Worm (Caenorhabditis elegans) whole organism, L3 larva: ENCODE measurements around the gene T07E3.4.

ENCODE experiments used
- R02D3.7 ChIP-seq: fragments of 150-350 bp; optimal IDR thresholded peaks from 2 replicates; lab custom pipeline; 2014; ENCODE audit warnings: missing biosample characterization, missing genetic modification characterization
- aly-2 ChIP-seq: fragments of 150-350 bp; optimal IDR thresholded peaks from 2 replicates; lab custom pipeline; 2014; ENCODE audit warnings: missing biosample characterization, missing genetic modification characterization
- ama-1 ChIP-seq: fragments of 150-350 bp; optimal IDR thresholded peaks from 2 replicates; lab custom pipeline; 2018
- ceh-28 ChIP-seq: fragments of 150-350 bp; optimal IDR thresholded peaks from 2 replicates; lab custom pipeline; 2014; ENCODE audit warnings: missing biosample characterization, missing genetic modification reagents, missing genetic modification characterization
- ceh-9 ChIP-seq: sonication (generic microtip); optimal IDR thresholded peaks from 2 replicates; lab custom pipeline; 2018; ENCODE audit warnings: missing biosample characterization, missing genetic modification characterization
- egl-27 ChIP-seq: sonication (generic microtip); optimal IDR thresholded peaks from 4 replicates; lab custom pipeline; 2017; ENCODE audit warnings: missing biosample characterization, missing genetic modification reagents, missing genetic modification characterization
- egl-5 ChIP-seq: fragments of 150-350 bp; optimal IDR thresholded peaks from 2 replicates; lab custom pipeline; 2017; ENCODE audit warnings: missing biosample characterization, missing genetic modification reagents, missing genetic modification characterization, inconsistent platforms
- elt-1 ChIP-seq: fragments of 150-350 bp; optimal IDR thresholded peaks from 2 replicates; lab custom pipeline; 2014; ENCODE audit warnings: missing biosample characterization, missing genetic modification characterization
- elt-2 ChIP-seq: sonication (generic microtip); optimal IDR thresholded peaks from 2 replicates; lab custom pipeline; 2016; ENCODE audit warnings: missing genetic modification reagents, mild to moderate bottlenecking, missing genetic modification characterization, missing compliant biosample characterization
- elt-3 ChIP-seq, 3 experiments: fragments of 150-350 bp in 1 of 3; sonication (generic microtip) in 2 of 3; optimal IDR thresholded peaks; 2 replicates in 2 of 3; 4 replicates in 1 of 3; lab custom pipeline; 2014 to 2017; ENCODE audit warnings: missing biosample characterization in 3 of 3, missing genetic modification characterization in 3 of 3
- eor-1 ChIP-seq, 2 experiments: fragments of 150-350 bp; optimal IDR thresholded peaks; 2 replicates each; lab custom pipeline; 2014 to 2018; ENCODE audit warnings: missing biosample characterization in 2 of 2, missing genetic modification characterization in 2 of 2
- fkh-10 ChIP-seq: sonication (generic microtip); optimal IDR thresholded peaks from 2 replicates; lab custom pipeline; 2017; ENCODE audit warnings: missing biosample characterization, missing genetic modification reagents, missing genetic modification characterization
- hmg-11 ChIP-seq: sonication (generic microtip); optimal IDR thresholded peaks from 2 replicates; lab custom pipeline; 2016; ENCODE audit warnings: missing genetic modification characterization, missing compliant biosample characterization
- lin-15B ChIP-seq: fragments of 150-350 bp; optimal IDR thresholded peaks from 2 replicates; lab custom pipeline; 2014; ENCODE audit warnings: missing biosample characterization, missing genetic modification characterization
- lin-39 ChIP-seq: fragments of 150-350 bp; optimal IDR thresholded peaks from 2 replicates; lab custom pipeline; 2018; ENCODE audit warnings: missing biosample characterization, missing genetic modification reagents, missing genetic modification characterization
- mdl-1 ChIP-seq: fragments of 150-350 bp; optimal IDR thresholded peaks from 2 replicates; lab custom pipeline; 2014; ENCODE audit warnings: missing biosample characterization, missing genetic modification characterization
- mml-1 ChIP-seq: fragments of 150-350 bp; sonication (generic microtip); optimal IDR thresholded peaks from 3 replicates; lab custom pipeline; 2014; ENCODE audit warnings: missing biosample characterization, missing genetic modification characterization
- nfya-1 ChIP-seq: sonication (generic microtip); optimal IDR thresholded peaks from 2 replicates; lab custom pipeline; 2017; ENCODE audit warnings: missing genetic modification characterization, mild to moderate bottlenecking, missing compliant biosample characterization, antibody characterized with exemption, moderate library complexity; ENCODE audit not compliant: insufficient read depth
- nhr-11 ChIP-seq: fragments of 150-350 bp; optimal IDR thresholded peaks from 2 replicates; lab custom pipeline; 2014; ENCODE audit warnings: missing biosample characterization, missing genetic modification characterization
- nhr-12 ChIP-seq: fragments of 150-350 bp; optimal IDR thresholded peaks from 2 replicates; lab custom pipeline; 2014; ENCODE audit warnings: missing biosample characterization, missing genetic modification characterization
- nhr-23 ChIP-seq: fragments of 150-350 bp; optimal IDR thresholded peaks from 2 replicates; lab custom pipeline; 2014; ENCODE audit warnings: missing biosample characterization, missing genetic modification reagents, missing genetic modification characterization
- nhr-25 ChIP-seq: sonication (generic microtip); optimal IDR thresholded peaks from 2 replicates; lab custom pipeline; 2017; ENCODE audit warnings: missing biosample characterization, missing genetic modification characterization
- nhr-28 ChIP-seq: fragments of 150-350 bp; optimal IDR thresholded peaks from 2 replicates; lab custom pipeline; 2014; ENCODE audit warnings: missing biosample characterization, missing genetic modification characterization
- nhr-43 ChIP-seq: sonication (generic microtip); optimal IDR thresholded peaks from 2 replicates; lab custom pipeline; 2016; ENCODE audit warnings: mild to moderate bottlenecking, missing genetic modification characterization, missing compliant biosample characterization; ENCODE audit not compliant: poor library complexity, severe bottlenecking
- nhr-67 ChIP-seq: fragments of 150-350 bp; optimal IDR thresholded peaks from 2 replicates; lab custom pipeline; 2014; ENCODE audit warnings: missing biosample characterization, missing genetic modification characterization
- pha-4 ChIP-seq: fragments of 150-350 bp; optimal IDR thresholded peaks from 2 replicates; lab custom pipeline; 2014; ENCODE audit warnings: missing biosample characterization, missing genetic modification reagents, missing genetic modification characterization
- pqm-1 ChIP-seq: fragments of 150-350 bp; optimal IDR thresholded peaks from 2 replicates; lab custom pipeline; 2017; ENCODE audit warnings: missing biosample characterization, missing genetic modification characterization, inconsistent platforms
- skn-1 ChIP-seq: fragments of 150-350 bp; optimal IDR thresholded peaks from 2 replicates; lab custom pipeline; 2014; ENCODE audit warnings: missing biosample characterization, missing genetic modification characterization
- snpc-4 ChIP-seq: fragments of 150-350 bp; optimal IDR thresholded peaks from 2 replicates; lab custom pipeline; 2014; ENCODE audit warnings: missing biosample characterization, missing genetic modification characterization
- tbx-2 ChIP-seq: sonication (generic microtip); optimal IDR thresholded peaks from 2 replicates; lab custom pipeline; 2016; ENCODE audit warnings: mild to moderate bottlenecking, missing genetic modification characterization, missing compliant biosample characterization
- unc-62 ChIP-seq: fragments of 150-350 bp; sonication (generic microtip); optimal IDR thresholded peaks from 4 replicates; lab custom pipeline; 2014; ENCODE audit warnings: missing biosample characterization, missing genetic modification reagents, missing genetic modification characterization
- zag-1 ChIP-seq: fragments of 150-350 bp; optimal IDR thresholded peaks from 2 replicates; lab custom pipeline; 2014; ENCODE audit warnings: missing biosample characterization, missing genetic modification characterization

The T07E3.4 gene

ce11 chrIII:6859482-6859881 is 38.3 kb upstream of the T07E3.4 start, which contains the start of gene clec-158:
Gene clec-158 (minus strand): TSS chrIII:6859582.
- TF ChIP-seq nhr-25 (no peak), nhr-67 (tag; lab: Kevin White, UChicago) (no peak), egl-27 (tag; lab: Kevin White, UChicago) (no peak), ceh-9 (no peak), eor-1 (tag; optimal IDR thresholded peaks at IDR 0.05; lab: Kevin White, UChicago) (no peak), egl-5 (tag; lab: Kevin White, UChicago) (no peak), elt-1 (tag; lab: Kevin White, UChicago) (no peak), R02D3.7 (tag; lab: Kevin White, UChicago) (no peak), aly-2 (tag; lab: Kevin White, UChicago) (no peak), nhr-43 (tag; lab: Kevin White, UChicago) (no peak), zag-1 (tag; lab: Kevin White, UChicago) (no peak), mdl-1 (tag; lab: Kevin White, UChicago) (no peak), snpc-4 (tag; lab: Kevin White, UChicago) (no peak), pha-4 (no peak)

DNA sequence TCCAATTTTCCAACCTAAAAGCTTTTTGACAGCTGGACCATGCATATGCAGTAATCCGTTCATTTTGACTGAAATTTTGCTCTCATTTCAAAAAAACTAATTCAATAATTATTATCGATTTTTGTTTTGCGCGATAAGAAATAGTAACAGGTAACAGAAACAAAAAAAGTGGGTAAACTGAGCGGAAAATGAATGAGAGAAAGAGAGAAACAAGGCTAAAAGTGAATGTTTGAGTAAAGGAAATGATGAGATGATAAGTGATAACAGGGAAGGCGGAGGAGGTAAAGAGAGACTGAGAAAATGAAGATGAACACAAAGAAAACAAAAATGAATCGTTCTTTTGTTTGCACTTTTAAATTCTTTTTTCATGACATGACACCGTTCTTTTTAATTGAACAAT is 33.9 kb upstream of the T07E3.4 start, which contains the start of gene sma-3:
sma-3 (minus strand) TSS at position 68 of the 400 bp plus-strand sequence.
- peak; percentile 75 for TF ChIP-seq pha-4
- TF ChIP-seq elt-3 (tag; optimal IDR thresholded peaks at IDR 0.05; lab: Kevin White, UChicago), result peak in 2 of 3 experiments; percentile 47 to 50
- no peak for TF ChIP-seq fkh-10 (GFP tag; lab: Kevin White, UChicago)
- TF ChIP-seq ceh-28 (tag; lab: Kevin White, UChicago), result peak; percentile 69
- peak; percentile 15 for TF ChIP-seq nhr-23 (tag; lab: Kevin White, UChicago)
- TF ChIP-seq snpc-4 (tag; lab: Kevin White, UChicago), result no peak
- TF ChIP-seq egl-5 (tag; lab: Kevin White, UChicago), result no peak
- peak; percentile 60 for TF ChIP-seq pqm-1 (tag; lab: Kevin White, UChicago)
- peak; percentile 73 for TF ChIP-seq elt-2
- peak; percentile 21 for TF ChIP-seq nfya-1 (tag; lab: Kevin White, UChicago)

- TF ChIP-seq elt-2 (peak; percentile 5), lin-15B (peak; percentile 34), egl-27 (tag; lab: Kevin White, UChicago) (no peak), tbx-2 (tag; lab: Kevin White, UChicago) (no peak), nhr-23 (tag; lab: Kevin White, UChicago) (peak; percentile 30), nfya-1 (tag; lab: Kevin White, UChicago) (peak; percentile 52), nhr-25 (no peak), lin-39 (tag; lab: Kevin White, UChicago) (peak; percentile 22), nhr-11 (tag; lab: Kevin White, UChicago) (no peak), mdl-1 (tag; lab: Kevin White, UChicago) (no peak), nhr-12 (no peak), egl-5 (tag; lab: Kevin White, UChicago) (peak; percentile 64), snpc-4 (tag; lab: Kevin White, UChicago) (peak; percentile 32), pha-4 (peak; percentile 52), skn-1 (tag; lab: Kevin White, UChicago) (peak; percentile 37)
- TF ChIP-seq, all 47 proteins: peak for 9
Measured at ce11 chrIII:6869268-6869667, 28.5 kb upstream of the T07E3.4 start, which contains the start of the genes cra-1 and kbp-1. Gene cra-1 (minus strand): TSS chrIII:6869460. Gene kbp-1 (plus strand): TSS chrIII:6869633.

- no peak for TF ChIP-seq mml-1 (tag; lab: Kevin White, UChicago)
- no peak for TF ChIP-seq ama-1 (lab: Kevin White, UChicago)
- no peak for TF ChIP-seq eor-1 (tag; optimal IDR thresholded peaks at IDR 0.05; lab: Kevin White, UChicago)
- TF ChIP-seq nhr-25, result no peak
- no peak for TF ChIP-seq skn-1 (tag; lab: Kevin White, UChicago)
- no peak for TF ChIP-seq nfya-1 (tag; lab: Kevin White, UChicago)
- no peak for TF ChIP-seq unc-62 (GFP tag; lab: Kevin White, UChicago)
- TF ChIP-seq nhr-28, result no peak
- no peak for TF ChIP-seq R02D3.7 (tag; lab: Kevin White, UChicago)
- TF ChIP-seq pqm-1 (tag; lab: Kevin White, UChicago), result no peak
Measured at ce11 chrIII:6869996-6870395, 27.8 kb upstream of the T07E3.4 start, which contains the start of gene K04C2.8. Gene K04C2.8 (plus strand): TSS chrIII:6870296.

DNA sequence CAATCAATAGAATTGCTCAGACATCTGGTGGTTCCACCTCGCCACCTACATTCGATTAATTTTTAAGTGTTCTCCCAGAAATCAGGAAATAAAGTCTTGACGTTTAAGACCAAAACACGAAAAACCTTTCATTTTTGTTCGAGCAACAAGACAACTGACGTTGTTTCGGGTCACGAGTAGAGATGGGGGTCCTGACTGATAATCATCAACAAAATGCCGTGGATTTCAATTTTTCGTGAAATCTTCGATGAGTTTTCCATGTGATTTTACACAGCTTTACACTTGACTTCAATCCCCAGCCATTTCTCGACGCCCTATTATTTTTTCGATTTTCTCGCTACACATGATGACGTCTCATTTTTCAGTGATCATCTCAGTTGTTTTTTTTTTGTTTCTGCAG is 26.7 kb upstream of the T07E3.4 start:
- TF ChIP-seq elt-3 (tag; optimal IDR thresholded peaks at IDR 0.05; lab: Kevin White, UChicago) (no peak), nhr-12 (no peak), pqm-1 (tag; lab: Kevin White, UChicago) (no peak), hmg-11 (tag; lab: Kevin White, UChicago) (no peak), lin-39 (tag; lab: Kevin White, UChicago) (peak; percentile 59), nfya-1 (tag; lab: Kevin White, UChicago) (peak; percentile 41), eor-1 (tag; optimal IDR thresholded peaks at IDR 0.05; lab: Kevin White, UChicago) (no peak), mml-1 (tag; lab: Kevin White, UChicago) (no peak), zag-1 (tag; lab: Kevin White, UChicago) (no peak)
